Fruit fly (Drosophila melanogaster) whole organism, adult: Measurements from ENCODE around the gene HP1b.

Source experiments
- CG11617 ChIP-seq: fragments of 200-800 bp; sonication (Bioruptor generic); optimal IDR thresholded peaks from 2 replicates; lab custom pipeline; 2017; ENCODE audit warnings: mild to moderate bottlenecking, missing biosample characterization, missing genetic modification reagents, missing genetic modification characterization
- CG12768 ChIP-seq: fragments of 200-800 bp; sonication (Bioruptor generic); optimal IDR thresholded peaks from 2 replicates; lab custom pipeline; 2017; ENCODE audit warnings: missing biosample characterization, missing genetic modification characterization, mild to moderate bottlenecking, moderate library complexity, missing genetic modification reagents
- CG14711 ChIP-seq: fragments of 200-800 bp; sonication (Bioruptor generic); optimal IDR thresholded peaks from 2 replicates; lab custom pipeline; 2018; ENCODE audit warnings: missing biosample characterization, mild to moderate bottlenecking, missing genetic modification characterization, moderate library complexity
- CG1620 ChIP-seq: fragments of 200-800 bp; sonication (Bioruptor generic); optimal IDR thresholded peaks from 2 replicates; lab custom pipeline; 2016; ENCODE audit warnings: missing biosample characterization, missing genetic modification characterization
- CG33017 ChIP-seq: fragments of 200-800 bp; sonication (Bioruptor generic); optimal IDR thresholded peaks from 2 replicates; lab custom pipeline; 2018; ENCODE audit warnings: missing biosample characterization, mild to moderate bottlenecking, missing genetic modification characterization, moderate library complexity
- CG5204 ChIP-seq: fragments of 200-800 bp; sonication (Bioruptor generic); optimal IDR thresholded peaks from 2 replicates; lab custom pipeline; 2016; ENCODE audit warnings: missing biosample characterization, missing genetic modification characterization
- CG7045 ChIP-seq: fragments of 200-800 bp; sonication (Bioruptor generic); optimal IDR thresholded peaks from 2 replicates; lab custom pipeline; 2017; ENCODE audit warnings: missing biosample characterization, mild to moderate bottlenecking, missing genetic modification characterization
- CG7101 ChIP-seq: fragments of 200-800 bp; sonication (Bioruptor generic); optimal IDR thresholded peaks from 2 replicates; lab custom pipeline; 2018; ENCODE audit warnings: missing biosample characterization, mild to moderate bottlenecking, missing genetic modification characterization, moderate library complexity
- Clk ChIP-seq: fragments of 200-800 bp; sonication (Bioruptor generic); optimal IDR thresholded peaks from 2 replicates; lab custom pipeline; 2017; ENCODE audit warnings: missing biosample characterization, missing genetic modification characterization
- Crg-1 ChIP-seq: fragments of 200-800 bp; sonication (Bioruptor generic); optimal IDR thresholded peaks from 2 replicates; lab custom pipeline; 2016; ENCODE audit warnings: missing biosample characterization, missing genetic modification characterization
- Hr96 ChIP-seq: fragments of 200-800 bp; sonication (Bioruptor generic); optimal IDR thresholded peaks from 2 replicates; lab custom pipeline; 2016; ENCODE audit warnings: missing biosample characterization, missing genetic modification characterization
- Mnt ChIP-seq: fragments of 200-800 bp; sonication (Bioruptor generic); optimal IDR thresholded peaks from 2 replicates; lab custom pipeline; 2016; ENCODE audit warnings: missing biosample characterization, mild to moderate bottlenecking, missing genetic modification characterization
- bab1 ChIP-seq: fragments of 200-800 bp; sonication (Bioruptor generic); optimal IDR thresholded peaks from 3 replicates; lab custom pipeline; 2019; ENCODE audit warnings: missing biosample characterization, mild to moderate bottlenecking, missing genetic modification characterization, moderate library complexity
- cic ChIP-seq: fragments of 200-800 bp; sonication (Bioruptor generic); optimal IDR thresholded peaks from 2 replicates; lab custom pipeline; 2017; ENCODE audit warnings: missing biosample characterization, mild to moderate bottlenecking, missing genetic modification characterization, moderate library complexity
- cnc ChIP-seq, 2 experiments: fragments of >200 bp; optimal IDR thresholded peaks; 2 replicates each; lab custom pipeline; 2017
- kay ChIP-seq: fragments of 200-800 bp; sonication (Bioruptor generic); peaks from one replicate; lab custom pipeline; 2016; ENCODE audit warnings: missing biosample characterization, missing genetic modification characterization, borderline replicate concordance
- ovo ChIP-seq: fragments of 200-800 bp; sonication (Bioruptor generic); optimal IDR thresholded peaks from 2 replicates; lab custom pipeline; 2016; ENCODE audit warnings: missing biosample characterization, missing genetic modification characterization
- pad ChIP-seq: fragments of 200-800 bp; sonication (Bioruptor generic); optimal IDR thresholded peaks from 3 replicates; lab custom pipeline; 2017; ENCODE audit warnings: missing biosample characterization, missing genetic modification characterization, mild to moderate bottlenecking, moderate library complexity, missing genetic modification reagents
- tj ChIP-seq: fragments of 200-800 bp; sonication (Bioruptor generic); optimal IDR thresholded peaks from 3 replicates; lab custom pipeline; 2017; ENCODE audit warnings: missing biosample characterization, mild to moderate bottlenecking, missing genetic modification characterization, moderate library complexity
- toe ChIP-seq: fragments of 200-800 bp; sonication (Bioruptor generic); optimal IDR thresholded peaks from 2 replicates; lab custom pipeline; 2016; ENCODE audit warnings: missing biosample characterization, missing genetic modification characterization

HP1b gene

dm6 chrX:9080962-9081361, at the start of gene HP1b, which contains the start of gene CG7246:
Gene HP1b, plus strand, starts transcription at chrX:9081063.
Gene CG7246, minus strand, starts transcription at chrX:9081057.
- TF ChIP-seq CG12768 (GFP tag; lab: Kevin White, UChicago), result peak; percentile 11
- peak; percentile 73 for TF ChIP-seq CG7101
- TF ChIP-seq CG1620, result peak; percentile 59
- peak; percentile 20 for TF ChIP-seq CG33017 (tag; lab: Kevin White, UChicago)
- peak; percentile 24 for TF ChIP-seq pad (GFP tag; lab: Kevin White, UChicago)
- peak; percentile 43 for TF ChIP-seq tj (GFP tag; lab: Kevin White, UChicago)
- peak; percentile 28 for TF ChIP-seq toe (GFP tag; lab: Kevin White, UChicago)
- no peak for TF ChIP-seq cnc (optimal IDR thresholded peaks at IDR 0.05; lab: Kevin White, UChicago)
- TF ChIP-seq Clk (GFP tag; lab: Kevin White, UChicago), result no peak
- TF ChIP-seq CG14711 (tag; lab: Kevin White, UChicago), result peak; percentile 79
- TF ChIP-seq Mnt, result peak; percentile 97
- peak; percentile 72 for TF ChIP-seq CG11617 (GFP tag; lab: Kevin White, UChicago)
- TF ChIP-seq bab1, result peak; percentile 90
- no peak for TF ChIP-seq Hr96 (GFP tag; lab: Kevin White, UChicago)
- TF ChIP-seq cic (GFP tag; lab: Kevin White, UChicago), result no peak
- peak; percentile 60 for TF ChIP-seq CG5204
- TF ChIP-seq ovo, result no peak
- TF ChIP-seq CG7045 (GFP tag; lab: Kevin White, UChicago), result peak; percentile 40
- no peak for TF ChIP-seq kay

DNA sequence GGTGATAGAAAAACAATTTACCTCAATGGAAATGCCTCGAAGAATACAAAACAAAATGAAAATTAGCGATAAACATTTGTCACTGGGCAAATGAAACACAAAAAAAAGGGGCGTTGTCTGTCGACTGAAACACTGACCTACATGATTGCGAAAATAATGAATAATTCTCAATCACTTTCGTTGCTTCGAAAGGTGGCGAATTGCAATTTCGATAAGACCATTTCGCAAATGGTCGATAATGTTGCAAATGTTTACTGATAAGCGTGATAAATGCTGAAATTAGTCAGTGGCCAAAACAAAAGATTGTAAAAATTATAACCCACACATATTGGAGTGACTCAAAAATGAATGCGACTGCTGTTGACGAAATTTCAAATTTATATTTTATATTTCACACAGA, 44.8 kb upstream of the HP1b start:
- TF ChIP-seq cic (GFP tag; lab: Kevin White, UChicago), result no peak
- TF ChIP-seq Clk (GFP tag; lab: Kevin White, UChicago), result no peak
- no peak for TF ChIP-seq CG7045 (GFP tag; lab: Kevin White, UChicago)
- no peak for TF ChIP-seq CG12768 (GFP tag; lab: Kevin White, UChicago)
- TF ChIP-seq CG5204, result no peak
- no peak for TF ChIP-seq Crg-1 (GFP tag; lab: Kevin White, UChicago)
- no peak for TF ChIP-seq Hr96 (GFP tag; lab: Kevin White, UChicago)
- no peak for TF ChIP-seq cnc (optimal IDR thresholded peaks at IDR 0.05; lab: Kevin White, UChicago)
- no peak for TF ChIP-seq tj (GFP tag; lab: Kevin White, UChicago)
- TF ChIP-seq ovo, result no peak
- no peak for TF ChIP-seq pad (GFP tag; lab: Kevin White, UChicago)
- TF ChIP-seq CG7101, result no peak
- no peak for TF ChIP-seq CG11617 (GFP tag; lab: Kevin White, UChicago)
- TF ChIP-seq kay, result no peak
- no peak for TF ChIP-seq CG1620
- no peak for TF ChIP-seq CG33017 (tag; lab: Kevin White, UChicago)
- TF ChIP-seq Mnt, result no peak
- no peak for TF ChIP-seq toe (GFP tag; lab: Kevin White, UChicago)

DNA sequence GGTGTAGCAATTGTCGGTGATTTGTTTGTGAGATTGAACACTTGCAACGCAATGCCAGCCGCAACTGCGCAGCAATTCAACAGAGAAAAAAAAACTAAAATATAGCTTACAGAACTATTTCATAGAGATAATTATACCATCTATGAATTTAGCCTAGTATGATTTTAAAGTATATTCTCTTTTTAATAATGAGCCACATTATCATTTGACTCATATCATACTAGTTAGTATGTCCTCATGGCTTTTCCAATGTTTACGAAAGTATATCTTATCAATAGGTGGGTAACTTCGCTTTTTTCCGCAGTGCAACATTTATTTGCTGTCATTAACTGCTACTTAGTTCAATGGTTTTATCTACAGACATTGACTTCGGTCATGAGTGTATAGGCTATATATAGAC, 42.1 kb upstream of the HP1b start:
- TF ChIP-seq CG1620, result no peak
- no peak for TF ChIP-seq kay
- TF ChIP-seq Clk (GFP tag; lab: Kevin White, UChicago), result no peak
- TF ChIP-seq CG33017 (tag; lab: Kevin White, UChicago), result no peak
- no peak for TF ChIP-seq CG14711 (tag; lab: Kevin White, UChicago)
- no peak for TF ChIP-seq CG12768 (GFP tag; lab: Kevin White, UChicago)
- no peak for TF ChIP-seq CG7045 (GFP tag; lab: Kevin White, UChicago)
- TF ChIP-seq Mnt, result no peak
- no peak for TF ChIP-seq cic (GFP tag; lab: Kevin White, UChicago)
- TF ChIP-seq pad (GFP tag; lab: Kevin White, UChicago), result no peak
- no peak for TF ChIP-seq CG11617 (GFP tag; lab: Kevin White, UChicago)
- TF ChIP-seq tj (GFP tag; lab: Kevin White, UChicago), result no peak
- no peak for TF ChIP-seq Hr96 (GFP tag; lab: Kevin White, UChicago)
- TF ChIP-seq ovo, result no peak
- TF ChIP-seq CG5204, result no peak

DNA sequence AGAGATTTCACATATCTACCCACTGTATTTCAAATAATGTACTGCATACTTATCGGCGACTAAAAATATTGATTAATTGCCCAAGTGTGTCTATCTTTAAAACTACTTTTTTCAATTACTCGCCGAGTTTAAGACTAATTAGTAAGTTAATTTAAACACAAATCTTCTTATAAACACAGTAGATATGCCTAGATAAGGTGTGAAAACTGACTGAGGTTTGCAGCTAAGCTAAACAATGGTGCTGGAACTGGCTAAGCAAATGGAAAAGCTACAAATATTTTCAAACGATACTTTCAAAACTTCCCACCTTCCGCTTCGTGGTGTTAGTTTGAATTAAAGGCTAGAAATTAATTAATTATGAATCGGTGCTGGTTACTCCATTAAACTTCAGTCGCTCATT, 40.0 kb upstream of the HP1b start:
- no peak for TF ChIP-seq Clk (GFP tag; lab: Kevin White, UChicago)
- TF ChIP-seq kay, result no peak
- TF ChIP-seq CG14711 (tag; lab: Kevin White, UChicago), result no peak
- no peak for TF ChIP-seq Mnt
- TF ChIP-seq Crg-1 (GFP tag; lab: Kevin White, UChicago), result no peak
- peak; percentile 23 for TF ChIP-seq bab1
- no peak for TF ChIP-seq CG7101
- TF ChIP-seq CG12768 (GFP tag; lab: Kevin White, UChicago), result no peak

dm6 chrX:9041789-9042456, 38.9 kb upstream of the HP1b start:
- TF ChIP-seq CG5204 (peak; percentile 15), ovo (peak; percentile 69), CG7101 (no peak), pad (GFP tag; lab: Kevin White, UChicago) (peak; percentile 80)

DNA sequence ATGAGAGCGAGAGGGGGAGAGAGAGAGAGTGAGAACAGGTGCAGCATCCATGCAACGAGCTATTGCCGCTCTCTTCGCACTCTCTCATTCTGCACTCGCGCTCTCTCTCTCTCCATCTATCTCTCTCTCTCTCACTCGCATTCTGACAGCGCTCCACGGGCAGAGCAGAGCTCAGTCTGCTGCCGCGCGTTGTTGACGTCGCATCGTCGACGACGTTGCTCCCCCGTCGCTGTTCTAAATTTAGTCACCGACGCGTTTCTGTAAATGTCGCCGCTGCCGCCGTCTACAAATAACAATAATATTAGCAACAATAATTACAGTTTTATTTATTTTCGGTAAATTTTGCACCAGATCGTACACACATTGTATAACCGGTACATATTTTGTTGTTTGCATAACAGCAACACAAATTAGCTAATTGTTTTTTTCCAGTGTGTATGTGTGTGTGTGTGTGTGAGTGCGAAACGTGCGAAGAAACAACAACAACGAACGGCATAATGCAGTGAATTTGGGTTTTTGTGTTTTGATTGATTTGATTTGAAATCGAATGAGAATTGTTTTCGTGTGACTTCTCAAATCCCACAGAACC, 38.3 kb upstream of the HP1b start:
- TF ChIP-seq Clk (GFP tag; lab: Kevin White, UChicago) (no peak), CG7101 (peak; percentile 4), Hr96 (GFP tag; lab: Kevin White, UChicago) (peak; percentile 48), bab1 (peak; percentile 32), tj (GFP tag; lab: Kevin White, UChicago) (no peak), pad (GFP tag; lab: Kevin White, UChicago) (peak; percentile 56), CG12768 (GFP tag; lab: Kevin White, UChicago) (peak; percentile 25), CG14711 (tag; lab: Kevin White, UChicago) (no peak), Mnt (peak; percentile 35), CG5204 (no peak), kay (no peak)
